Worm (Caenorhabditis elegans) whole organism, late embryonic: ENCODE measurements around the gene rgs-10.
A peak's percentile ranks its signal among the peaks of the same experiment; 100 is the strongest.

Experiments used
- C08G9.2 ChIP-seq: sonication (generic microtip); optimal IDR thresholded peaks from 2 replicates; lab custom pipeline; 2016; ENCODE audit warnings: mild to moderate bottlenecking, missing genetic modification characterization, moderate library complexity, missing compliant biosample characterization
- K09A11.1 ChIP-seq: sonication (generic microtip); optimal IDR thresholded peaks from 2 replicates; lab custom pipeline; 2017; ENCODE audit warnings: antibody characterized with exemption, mild to moderate bottlenecking, missing genetic modification characterization, missing compliant biosample characterization; ENCODE audit not compliant: insufficient read depth
- ama-1 ChIP-seq: fragments of 150-350 bp; optimal IDR thresholded peaks from 2 replicates; lab custom pipeline; 2014
- ceh-18 ChIP-seq: sonication (generic microtip); optimal IDR thresholded peaks from 2 replicates; lab custom pipeline; 2016; ENCODE audit warnings: missing genetic modification characterization, missing compliant biosample characterization
- ceh-31 ChIP-seq: sonication (generic microtip); optimal IDR thresholded peaks from 2 replicates; lab custom pipeline; 2016; ENCODE audit warnings: missing genetic modification characterization, missing compliant biosample characterization
- ceh-34 ChIP-seq: sonication (generic microtip); optimal IDR thresholded peaks from 2 replicates; lab custom pipeline; 2016; ENCODE audit warnings: mild to moderate bottlenecking, missing genetic modification characterization, missing compliant biosample characterization
- ceh-48 ChIP-seq: sonication (generic microtip); optimal IDR thresholded peaks from 2 replicates; lab custom pipeline; 2016; ENCODE audit warnings: missing genetic modification characterization, inconsistent platforms, missing compliant biosample characterization
- ceh-9 ChIP-seq: sonication (generic microtip); optimal IDR thresholded peaks from 2 replicates; lab custom pipeline; 2016; ENCODE audit warnings: mild to moderate bottlenecking, missing genetic modification characterization, inconsistent platforms, missing compliant biosample characterization
- che-1 ChIP-seq: sonication (generic microtip); optimal IDR thresholded peaks from 2 replicates; lab custom pipeline; 2016; ENCODE audit warnings: mild to moderate bottlenecking, missing genetic modification characterization, missing compliant biosample characterization
- dmd-4 ChIP-seq: sonication (generic microtip); optimal IDR thresholded peaks from 2 replicates; lab custom pipeline; 2016; ENCODE audit warnings: borderline replicate concordance, missing genetic modification characterization, missing compliant biosample characterization
- dve-1 ChIP-seq: sonication (generic microtip); optimal IDR thresholded peaks from 2 replicates; lab custom pipeline; 2017; ENCODE audit warnings: antibody characterized with exemption, mild to moderate bottlenecking, missing genetic modification characterization, missing compliant biosample characterization
- ets-4 ChIP-seq: sonication (generic microtip); optimal IDR thresholded peaks from 2 replicates; lab custom pipeline; 2016; ENCODE audit warnings: missing genetic modification characterization, missing compliant biosample characterization
- eyg-1 ChIP-seq: sonication (generic microtip); optimal IDR thresholded peaks from 2 replicates; lab custom pipeline; 2016; ENCODE audit warnings: missing genotype, missing genetic modification characterization, missing compliant biosample characterization
- fkh-10 ChIP-seq: fragments of 150-350 bp; optimal IDR thresholded peaks from 2 replicates; lab custom pipeline; 2014; ENCODE audit warnings: missing biosample characterization, missing genetic modification reagents, missing genetic modification characterization
- fkh-6 ChIP-seq: sonication (generic microtip); optimal IDR thresholded peaks from 2 replicates; lab custom pipeline; 2016; ENCODE audit warnings: missing genetic modification characterization, missing compliant biosample characterization
- gmeb-2 ChIP-seq: sonication (generic microtip); optimal IDR thresholded peaks from 2 replicates; lab custom pipeline; 2016; ENCODE audit warnings: missing genetic modification characterization, inconsistent platforms, missing compliant biosample characterization
- hlh-13 ChIP-seq: fragments of 200-800 bp; sonication (Bioruptor generic); optimal IDR thresholded peaks from 2 replicates; lab custom pipeline; 2018; ENCODE audit warnings: mild to moderate bottlenecking, missing genetic modification characterization, missing compliant biosample characterization
- hlh-30 ChIP-seq: sonication (generic microtip); optimal IDR thresholded peaks from 2 replicates; lab custom pipeline; 2017; ENCODE audit warnings: antibody characterized with exemption, missing genetic modification characterization, missing compliant biosample characterization; ENCODE audit not compliant: insufficient read depth
- mec-3 ChIP-seq: sonication (generic microtip); optimal IDR thresholded peaks from 2 replicates; lab custom pipeline; 2016; ENCODE audit warnings: borderline replicate concordance, missing genetic modification characterization, missing compliant biosample characterization
- nfya-1 ChIP-seq: sonication (generic microtip); optimal IDR thresholded peaks from 2 replicates; lab custom pipeline; 2017; ENCODE audit warnings: missing genetic modification characterization, mild to moderate bottlenecking, missing compliant biosample characterization, antibody characterized with exemption, moderate library complexity
- pha-2 ChIP-seq: sonication (generic microtip); optimal IDR thresholded peaks from 2 replicates; lab custom pipeline; 2017; ENCODE audit warnings: mild to moderate bottlenecking, missing genetic modification characterization, missing compliant biosample characterization
- pros-1 ChIP-seq: fragments of 150-350 bp; optimal IDR thresholded peaks from 2 replicates; lab custom pipeline; 2014; ENCODE audit warnings: missing biosample characterization, missing genetic modification reagents, missing genetic modification characterization
- ref-2 ChIP-seq: sonication (generic microtip); optimal IDR thresholded peaks from 2 replicates; lab custom pipeline; 2016; ENCODE audit warnings: missing genetic modification characterization, missing compliant biosample characterization
- syd-9 ChIP-seq: sonication (generic microtip); optimal IDR thresholded peaks from 2 replicates; lab custom pipeline; 2016; ENCODE audit warnings: mild to moderate bottlenecking, missing genetic modification characterization, moderate library complexity, missing compliant biosample characterization
- tbx-2 ChIP-seq: sonication (generic microtip); optimal IDR thresholded peaks from 2 replicates; lab custom pipeline; 2016; ENCODE audit warnings: missing genetic modification characterization, missing compliant biosample characterization
- tbx-7 ChIP-seq: sonication (generic microtip); optimal IDR thresholded peaks from 2 replicates; lab custom pipeline; 2016; ENCODE audit warnings: missing genotype, missing genetic modification characterization, missing compliant biosample characterization
- ttx-3 ChIP-seq: sonication (generic microtip); optimal IDR thresholded peaks from 2 replicates; lab custom pipeline; 2016; ENCODE audit warnings: missing genetic modification reagents, missing genetic modification characterization, missing compliant biosample characterization
- unc-3 ChIP-seq, 2 experiments: fragments of 200-800 bp in 1 of 2; sonication (Bioruptor generic) in 1 of 2; sonication (generic microtip) in 1 of 2; conservative IDR thresholded peaks in 1 of 2; optimal IDR thresholded peaks in 1 of 2; 2 replicates each; pipeline versions ENCODE4 v1.3.6 to Lab custom; 2016 to 2022; ENCODE audit warnings: missing compliant biosample characterization in 2 of 2, missing genetic modification characterization in 2 of 2, missing genetic modification reagents in 1 of 2
- unc-42 ChIP-seq: sonication (generic microtip); optimal IDR thresholded peaks from 2 replicates; lab custom pipeline; 2016; ENCODE audit warnings: missing genotype, missing genetic modification characterization, missing compliant biosample characterization
- unc-55 ChIP-seq: sonication (generic microtip); optimal IDR thresholded peaks from 2 replicates; lab custom pipeline; 2017; ENCODE audit warnings: missing biosample characterization, missing genetic modification reagents, missing genetic modification characterization
- ztf-16 ChIP-seq: sonication (generic microtip); optimal IDR thresholded peaks from 2 replicates; lab custom pipeline; 2017; ENCODE audit warnings: missing genetic modification characterization, missing compliant biosample characterization

The rgs-10 gene

DNA sequence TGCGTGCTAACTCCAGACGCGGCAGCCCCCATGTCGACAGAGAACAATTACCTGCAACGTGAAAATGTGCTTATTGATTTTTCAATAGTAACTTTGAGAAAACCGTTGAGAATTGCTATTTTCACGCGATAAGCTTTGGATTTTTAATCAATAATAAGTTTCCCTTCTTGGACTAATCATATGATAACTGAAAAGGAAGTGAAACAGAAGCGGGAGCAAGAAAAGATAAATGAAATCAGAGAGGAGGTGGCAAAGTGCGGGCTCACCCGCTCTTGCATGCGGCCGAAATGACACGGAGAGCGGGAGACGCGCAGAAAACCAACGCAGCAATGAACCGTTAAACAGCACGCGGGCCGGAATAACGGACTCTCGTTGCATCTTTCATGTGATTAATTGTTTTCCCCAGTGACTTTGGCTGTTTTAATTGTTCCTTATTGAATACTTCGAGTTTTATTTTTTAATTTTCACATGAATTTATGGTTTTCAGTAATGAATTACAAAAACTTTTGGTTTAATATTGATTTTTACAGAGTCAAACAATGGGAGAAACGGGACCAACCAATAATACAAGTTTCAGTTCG, 7.8 kb downstream of the rgs-10 start, which contains the start of the genes flwr-1 and tbc-1 (continued):
- TF ChIP-seq unc-55 (GFP tag; lab: Kevin White, UChicago), result no peak
- TF ChIP-seq hlh-30 (tag; lab: Kevin White, UChicago), result peak; percentile 70
- no peak for TF ChIP-seq fkh-6
- peak; percentile 34 for TF ChIP-seq ceh-34

DNA sequence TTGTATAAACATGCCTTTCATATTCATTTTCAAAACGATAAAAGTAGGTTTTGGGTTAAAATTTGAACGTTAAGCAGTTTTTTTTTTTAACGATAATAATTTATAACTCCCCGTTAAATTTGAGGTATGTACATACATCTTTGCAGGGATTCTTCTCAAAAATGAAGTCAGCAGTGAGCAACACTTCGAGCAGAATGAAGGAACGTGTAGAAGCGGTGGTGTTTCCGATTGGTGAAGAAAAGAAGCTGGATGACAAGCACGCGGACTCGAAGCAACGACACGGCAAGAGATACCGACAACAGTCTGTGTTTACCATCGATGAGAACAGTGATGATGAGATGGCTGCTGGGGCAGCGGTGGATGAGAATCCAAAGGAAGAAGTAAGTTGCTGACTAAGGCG, 10.5 kb downstream of the rgs-10 start:
- TF ChIP-seq ets-4 (tag; lab: Kevin White, UChicago) (no peak), ceh-9 (tag; lab: Kevin White, UChicago) (no peak), unc-3 (GFP tag; conservative IDR thresholded peaks at IDR 0.05; lab: Robert Waterston, UW) (no peak), unc-3 (tag; optimal IDR thresholded peaks at IDR 0.05; lab: Kevin White, UChicago) (no peak), K09A11.1 (tag; lab: Kevin White, UChicago) (no peak), pha-2 (tag; lab: Kevin White, UChicago) (no peak), pros-1 (tag; lab: Kevin White, UChicago) (no peak), mec-3 (tag; lab: Kevin White, UChicago) (no peak), syd-9 (tag; lab: Kevin White, UChicago) (no peak), gmeb-2 (tag; lab: Kevin White, UChicago) (no peak), ceh-48 (tag; lab: Kevin White, UChicago) (no peak)

ce11 chrX:14975467-14976167, 13.1 kb downstream of the rgs-10 start, which contains the start of gene F20D1.3:
F20D1.3 (plus strand) TSS chrX:14976117.
- peak; percentile 67 for TF ChIP-seq ref-2
- TF ChIP-seq ceh-31 (tag; lab: Kevin White, UChicago), result peak; percentile 71
- TF ChIP-seq ceh-18 (tag; lab: Kevin White, UChicago), result peak; percentile 53
- TF ChIP-seq hlh-13 (GFP tag; lab: Kevin White, UChicago), result peak; percentile 28
- no peak for TF ChIP-seq K09A11.1 (tag; lab: Kevin White, UChicago)
- no peak for TF ChIP-seq fkh-10 (GFP tag; lab: Kevin White, UChicago)
- no peak for TF ChIP-seq ama-1 (lab: Kevin White, UChicago)
- TF ChIP-seq ceh-48 (tag; lab: Kevin White, UChicago), result peak; percentile 50
- TF ChIP-seq tbx-7 (tag; lab: Kevin White, UChicago), result no peak
- TF ChIP-seq C08G9.2, result no peak
- peak; percentile 84 for TF ChIP-seq unc-42 (tag; lab: Kevin White, UChicago)
- TF ChIP-seq tbx-2, result peak; percentile 53
- TF ChIP-seq dve-1 (tag; lab: Kevin White, UChicago), result peak; percentile 18
- TF ChIP-seq unc-55 (GFP tag; lab: Kevin White, UChicago), result peak; percentile 61
- TF ChIP-seq nfya-1 (tag; lab: Kevin White, UChicago), result peak; percentile 25

DNA sequence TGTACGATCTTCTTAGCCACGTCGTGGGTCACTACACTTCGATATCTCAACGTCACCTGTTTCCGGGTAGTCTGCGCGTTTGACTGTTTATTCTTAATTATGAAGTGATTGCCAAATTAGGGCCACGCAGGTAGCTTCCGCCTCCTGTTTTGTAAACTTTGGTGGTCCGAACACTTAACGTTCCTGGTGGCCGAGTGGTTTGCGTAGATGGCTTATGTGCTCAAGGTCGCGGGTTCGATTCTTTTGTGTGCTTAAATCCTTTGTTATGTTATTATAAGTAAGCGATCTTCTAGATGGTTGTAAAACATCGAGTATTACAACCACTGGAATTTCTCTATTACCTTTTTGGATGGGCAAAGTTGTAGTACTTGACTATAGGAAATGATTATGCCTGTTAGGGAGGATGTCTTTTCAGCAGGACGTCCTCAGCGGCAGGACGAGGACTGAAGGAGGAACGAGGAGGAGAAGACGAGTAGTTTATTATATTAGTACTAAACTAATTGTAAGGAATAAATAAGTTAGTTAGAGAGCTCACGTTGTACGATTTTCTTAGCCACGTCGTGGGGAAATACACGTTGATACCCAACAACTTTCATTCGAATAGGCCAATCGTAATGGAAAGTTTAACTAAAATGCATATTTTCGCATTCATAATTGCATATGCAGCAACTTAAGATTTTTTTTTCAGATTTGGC, 14.4 kb downstream of the rgs-10 start:
- peak; percentile 81 for TF ChIP-seq unc-42 (tag; lab: Kevin White, UChicago)
- no peak for TF ChIP-seq ttx-3 (tag; lab: Kevin White, UChicago)
- no peak for TF ChIP-seq che-1 (tag; lab: Kevin White, UChicago)

DNA sequence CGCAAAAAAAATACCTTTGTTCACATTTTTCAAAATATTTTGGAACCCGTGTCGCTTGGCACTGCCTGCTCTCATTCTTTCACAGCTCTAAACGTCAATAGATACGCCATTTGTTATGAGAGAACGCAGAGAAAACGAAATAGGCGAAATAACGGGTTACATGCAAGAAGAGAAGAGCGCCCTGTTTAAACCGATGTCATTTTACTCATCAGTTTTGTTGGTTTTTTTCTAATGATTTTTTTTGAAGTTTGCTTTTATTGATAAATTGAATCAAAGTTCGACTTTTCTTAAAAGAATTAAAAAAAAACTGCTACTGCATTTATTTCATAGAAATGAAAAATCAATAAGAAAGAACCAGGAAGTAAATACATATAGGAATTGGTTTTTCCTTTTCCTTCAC, 16.2 kb downstream of the rgs-10 start:
- TF ChIP-seq ets-4 (tag; lab: Kevin White, UChicago) (no peak), ztf-16 (tag; lab: Kevin White, UChicago) (no peak), dmd-4 (tag; lab: Kevin White, UChicago) (no peak), nfya-1 (tag; lab: Kevin White, UChicago) (peak; percentile 3), tbx-2 (no peak), hlh-30 (tag; lab: Kevin White, UChicago) (no peak), eyg-1 (tag; lab: Kevin White, UChicago) (no peak)
